Fruit fly (Drosophila melanogaster) whole organism, embryonic: ENCODE measurements around the gene CG34163.
A peak's percentile ranks its signal among the peaks of the same experiment; 100 is the strongest.

Experiments
- Abd-B ChIP-seq: fragments of 200-800 bp; sonication (Bioruptor generic); optimal IDR thresholded peaks from 2 replicates; lab custom pipeline; 2018; ENCODE audit warnings: missing biosample characterization, mild to moderate bottlenecking, missing genetic modification characterization, moderate library complexity
- Ada2b ChIP-seq: fragments of 200-800 bp; sonication (Bioruptor generic); IDR thresholded peaks from 2 replicates; pipeline ENCODE4 v1.3.6; 2022; ENCODE audit warnings: missing biosample characterization, missing genetic modification characterization
- Asciz ChIP-seq: fragments of 200-800 bp; sonication (Bioruptor generic); optimal IDR thresholded peaks from 2 replicates; lab custom pipeline; 2017; ENCODE audit warnings: missing biosample characterization, mild to moderate bottlenecking, missing genetic modification characterization, missing genetic modification reagents
- CG10565 ChIP-seq: fragments of 200-800 bp; sonication (Bioruptor generic); optimal IDR thresholded peaks from 3 replicates; lab custom pipeline; 2016; ENCODE audit warnings: missing biosample characterization, mild to moderate bottlenecking, missing genetic modification characterization
- CG12155 ChIP-seq: fragments of 200-800 bp; sonication (Bioruptor generic); optimal IDR thresholded peaks from 3 replicates; lab custom pipeline; 2016; ENCODE audit warnings: missing biosample characterization, missing genetic modification characterization
- CG15514 ChIP-seq: fragments of 200-800 bp; sonication (Bioruptor generic); optimal IDR thresholded peaks from 3 replicates; lab custom pipeline; 2017; ENCODE audit warnings: missing biosample characterization, missing genetic modification characterization, mild to moderate bottlenecking, moderate library complexity, missing genetic modification reagents
- CG16815 ChIP-seq: fragments of 200-800 bp; sonication (Bioruptor generic); optimal IDR thresholded peaks from 3 replicates; lab custom pipeline; 2017; ENCODE audit warnings: missing biosample characterization, mild to moderate bottlenecking, missing genetic modification characterization
- CG16863 ChIP-seq: fragments of 200-800 bp; sonication (Bioruptor generic); optimal IDR thresholded peaks from 3 replicates; lab custom pipeline; 2016; ENCODE audit warnings: missing biosample characterization, missing genetic modification characterization
- CG17328 ChIP-seq: fragments of 200-800 bp; sonication (Bioruptor generic); IDR thresholded peaks from 2 replicates; pipeline ENCODE4 v1.3.6; 2022; ENCODE audit warnings: missing biosample characterization, missing genetic modification characterization
- CG17361 ChIP-seq: fragments of 200-800 bp; sonication (Bioruptor generic); IDR thresholded peaks from 3 replicates; pipeline ENCODE4 v1.3.6; 2022; ENCODE audit warnings: missing biosample characterization, missing genetic modification characterization
- CG18599 ChIP-seq: fragments of 200-800 bp; sonication (Bioruptor generic); optimal IDR thresholded peaks from 3 replicates; lab custom pipeline; 2017; ENCODE audit warnings: missing biosample characterization, missing genetic modification characterization, mild to moderate bottlenecking, moderate library complexity, missing genetic modification reagents
- CG31388 ChIP-seq: fragments of 200-800 bp; sonication (Bioruptor generic); optimal IDR thresholded peaks from 2 replicates; lab custom pipeline; 2016; ENCODE audit warnings: missing biosample characterization, missing genetic modification characterization
- CG3838 ChIP-seq: fragments of 200-800 bp; sonication (Bioruptor generic); optimal IDR thresholded peaks from 3 replicates; lab custom pipeline; 2016; ENCODE audit warnings: missing biosample characterization, missing genetic modification characterization
- CG5180 ChIP-seq: fragments of 200-800 bp; sonication (Bioruptor generic); optimal IDR thresholded peaks from 3 replicates; lab custom pipeline; 2017; ENCODE audit warnings: missing biosample characterization, missing genetic modification characterization, mild to moderate bottlenecking, moderate library complexity, missing genetic modification reagents
- CG6765 ChIP-seq: fragments of 200-800 bp; sonication (Bioruptor generic); optimal IDR thresholded peaks from 3 replicates; lab custom pipeline; 2017; ENCODE audit warnings: missing biosample characterization, mild to moderate bottlenecking, missing genetic modification characterization
- CG7372 ChIP-seq: fragments of 200-800 bp; sonication (Bioruptor generic); IDR thresholded peaks from 2 replicates; pipeline ENCODE4 v1.3.6; 2022; ENCODE audit warnings: missing biosample characterization, missing genetic modification characterization
- CG7786 ChIP-seq: fragments of 200-800 bp; sonication (Bioruptor generic); optimal IDR thresholded peaks from 2 replicates; lab custom pipeline; 2016; ENCODE audit warnings: missing biosample characterization, missing genetic modification characterization
- CG7839 ChIP-seq: fragments of 200-800 bp; sonication (Bioruptor generic); optimal IDR thresholded peaks from 3 replicates; lab custom pipeline; 2018; ENCODE audit warnings: missing biosample characterization, mild to moderate bottlenecking, missing genetic modification characterization, moderate library complexity
- CrebB ChIP-seq: fragments of 200-800 bp; sonication (Bioruptor generic); optimal IDR thresholded peaks from 3 replicates; lab custom pipeline; 2018; ENCODE audit warnings: missing biosample characterization, mild to moderate bottlenecking, missing genetic modification characterization
- Dek ChIP-seq: fragments of 200-800 bp; sonication (Bioruptor generic); optimal IDR thresholded peaks from 3 replicates; lab custom pipeline; 2019; ENCODE audit warnings: missing biosample characterization, mild to moderate bottlenecking, missing genetic modification characterization, moderate library complexity
- Fer1 ChIP-seq: fragments of 200-800 bp; sonication (Bioruptor generic); optimal IDR thresholded peaks from 2 replicates; lab custom pipeline; 2017; ENCODE audit warnings: missing biosample characterization, mild to moderate bottlenecking, missing genetic modification characterization
- Lpt ChIP-seq: fragments of >200 bp; optimal IDR thresholded peaks from 2 replicates; lab custom pipeline; 2018; ENCODE audit warnings: missing biosample characterization, missing genetic modification characterization
- Neu2 ChIP-seq: fragments of 200-800 bp; sonication (Bioruptor generic); optimal IDR thresholded peaks from 3 replicates; lab custom pipeline; 2016; ENCODE audit warnings: missing biosample characterization, missing genetic modification characterization, borderline replicate concordance
- Oaz ChIP-seq: fragments of 200-800 bp; sonication (Bioruptor generic); IDR thresholded peaks from 2 replicates; pipeline ENCODE4 v1.3.6; 2022; ENCODE audit warnings: missing biosample characterization, missing genetic modification characterization
- Sin3A ChIP-seq: fragments of >200 bp; optimal IDR thresholded peaks from 2 replicates; lab custom pipeline; 2018
- Stat92E ChIP-seq, 3 experiments: fragments of >200 bp in 2 of 3; fragments of 200-800 bp in 1 of 3; sonication (Bioruptor generic) in 1 of 3; optimal IDR thresholded peaks; 2 replicates each; lab custom pipeline; 2017 to 2019; ENCODE audit warnings: missing biosample characterization in 3 of 3, missing genetic modification characterization in 3 of 3, mild to moderate bottlenecking in 1 of 3, moderate library complexity in 1 of 3
- Vsx1 ChIP-seq: fragments of 200-800 bp; sonication (Bioruptor generic); optimal IDR thresholded peaks from 2 replicates; lab custom pipeline; 2017; ENCODE audit warnings: missing biosample characterization, mild to moderate bottlenecking, missing genetic modification characterization, missing genetic modification reagents
- YL-1 ChIP-seq: fragments of 200-800 bp; sonication (Bioruptor generic); optimal IDR thresholded peaks from 3 replicates; lab custom pipeline; 2017; ENCODE audit warnings: missing biosample characterization, mild to moderate bottlenecking, missing genetic modification characterization
- az2 ChIP-seq: fragments of 200-800 bp; sonication (Bioruptor generic); optimal IDR thresholded peaks from 3 replicates; lab custom pipeline; 2016; ENCODE audit warnings: missing biosample characterization, missing genetic modification characterization
- chm ChIP-seq: fragments of 200-800 bp; sonication (Bioruptor generic); IDR thresholded peaks from 2 replicates; pipeline ENCODE4 v1.3.6; 2022; ENCODE audit warnings: missing biosample characterization, missing genetic modification characterization
- dpn ChIP-seq, 2 experiments: fragments of 200-800 bp; sonication (Bioruptor generic); optimal IDR thresholded peaks; 3 replicates each; lab custom pipeline; 2016; ENCODE audit warnings: missing biosample characterization in 2 of 2, missing genetic modification characterization in 2 of 2
- ems ChIP-seq: fragments of 200-800 bp; sonication (Bioruptor generic); optimal IDR thresholded peaks from 3 replicates; lab custom pipeline; 2016; ENCODE audit warnings: missing biosample characterization, missing genetic modification characterization
- eve ChIP-seq, 2 experiments: fragments of >200 bp; optimal IDR thresholded peaks; 2 replicates each; lab custom pipeline; 2017; ENCODE audit warnings: missing biosample characterization in 2 of 2, missing genetic modification characterization in 2 of 2
- fd64A ChIP-seq: fragments of 200-800 bp; sonication (Bioruptor generic); optimal IDR thresholded peaks from 3 replicates; lab custom pipeline; 2018; ENCODE audit warnings: missing biosample characterization, mild to moderate bottlenecking, missing genetic modification characterization
- fd96Cb ChIP-seq: fragments of 200-800 bp; sonication (Bioruptor generic); optimal IDR thresholded peaks from 2 replicates; lab custom pipeline; 2018; ENCODE audit warnings: missing biosample characterization, mild to moderate bottlenecking, missing genetic modification characterization, moderate library complexity
- jigr1 ChIP-seq: fragments of 200-800 bp; sonication (Bioruptor generic); IDR thresholded peaks from 3 replicates; pipeline ENCODE4 v1.3.6; 2022; ENCODE audit warnings: missing biosample characterization, missing genetic modification characterization
- lmd ChIP-seq: fragments of 200-800 bp; sonication (Bioruptor generic); IDR thresholded peaks from 2 replicates; pipeline ENCODE4 v1.3.6; 2022; ENCODE audit warnings: missing biosample characterization, missing genetic modification characterization
- nerfin-1 ChIP-seq: fragments of 200-800 bp; sonication (Bioruptor generic); optimal IDR thresholded peaks from 3 replicates; lab custom pipeline; 2019; ENCODE audit warnings: missing biosample characterization, mild to moderate bottlenecking, missing genetic modification characterization, moderate library complexity
- nerfin-2 ChIP-seq: fragments of 200-800 bp; sonication (Bioruptor generic); IDR thresholded peaks from 2 replicates; pipeline ENCODE4 v1.3.6; 2022; ENCODE audit warnings: missing biosample characterization, missing genetic modification characterization; ENCODE audit not compliant: partially characterized antibody
- odd ChIP-seq: fragments of 200-800 bp; sonication (Bioruptor generic); optimal IDR thresholded peaks from 2 replicates; lab custom pipeline; 2017; ENCODE audit warnings: missing biosample characterization, mild to moderate bottlenecking, missing genetic modification characterization
- pan ChIP-seq, 4 experiments: fragments of >200 bp in 3 of 4; fragments of 200-800 bp in 1 of 4; sonication (Bioruptor generic) in 1 of 4; optimal IDR thresholded peaks in 3 of 4; IDR thresholded peaks in 1 of 4; 2 replicates each; pipeline versions ENCODE4 v1.3.6 to Lab custom; 2017 to 2022; ENCODE audit warnings: missing biosample characterization in 2 of 4, missing genetic modification characterization in 2 of 4, mixed read lengths in 1 of 4
- pb ChIP-seq: fragments of 200-800 bp; sonication (Bioruptor generic); optimal IDR thresholded peaks from 3 replicates; lab custom pipeline; 2016; ENCODE audit warnings: missing biosample characterization, missing genetic modification characterization
- pros ChIP-seq: fragments of 200-800 bp; sonication (Bioruptor generic); optimal IDR thresholded peaks from 3 replicates; lab custom pipeline; 2019; ENCODE audit warnings: missing biosample characterization, mild to moderate bottlenecking, missing genetic modification characterization, moderate library complexity
- pum ChIP-seq: fragments of 200-800 bp; sonication (Bioruptor generic); optimal IDR thresholded peaks from 2 replicates; lab custom pipeline; 2016; ENCODE audit warnings: missing biosample characterization, missing genetic modification characterization
- rib ChIP-seq: fragments of 200-800 bp; sonication (Bioruptor generic); IDR thresholded peaks from 2 replicates; pipeline ENCODE4 v1.3.6; 2022; ENCODE audit warnings: missing biosample characterization, missing genetic modification characterization
- seq ChIP-seq: fragments of 200-800 bp; sonication (Bioruptor generic); IDR thresholded peaks from 2 replicates; pipeline ENCODE4 v1.3.6; 2022; ENCODE audit warnings: missing biosample characterization, missing genetic modification characterization
- sisA ChIP-seq: fragments of 200-800 bp; sonication (Bioruptor generic); IDR thresholded peaks from 2 replicates; pipeline ENCODE4 v1.3.6; 2022; ENCODE audit warnings: missing biosample characterization, missing genetic modification characterization
- unpg ChIP-seq: fragments of 200-800 bp; sonication (Bioruptor generic); optimal IDR thresholded peaks from 3 replicates; lab custom pipeline; 2018; ENCODE audit warnings: missing biosample characterization, mild to moderate bottlenecking, missing genetic modification characterization, moderate library complexity
- zen ChIP-seq: fragments of 200-800 bp; sonication (Bioruptor generic); optimal IDR thresholded peaks from 3 replicates; lab custom pipeline; 2018; ENCODE audit warnings: missing biosample characterization, mild to moderate bottlenecking, missing genetic modification characterization, moderate library complexity
- zen2 ChIP-seq: fragments of 200-800 bp; sonication (Bioruptor generic); IDR thresholded peaks from 3 replicates; pipeline ENCODE4 v1.3.6; 2022; ENCODE audit warnings: missing biosample characterization, missing genetic modification characterization; ENCODE audit not compliant: partially characterized antibody

The CG34163 gene

dm6 chr2L:11949917-11950316 lies 38.2 kb upstream of the CG34163 start (continued):
- TF ChIP-seq CG18599 (GFP tag; lab: Kevin White, UChicago): no peak
- no peak for TF ChIP-seq CG15514
- no peak for TF ChIP-seq fd64A
- TF ChIP-seq Asciz (GFP tag; lab: Kevin White, UChicago): no peak
- TF ChIP-seq eve (GFP tag; optimal IDR thresholded peaks at IDR 0.05; lab: Kevin White, UChicago): peak; percentile 30 to 53
- TF ChIP-seq sisA (GFP tag; lab: Robert Waterston, UW): peak; percentile 56
- TF ChIP-seq jigr1 (GFP tag; lab: Robert Waterston, UW): no peak
- no peak for TF ChIP-seq CrebB (tag; lab: Kevin White, UChicago)
- TF ChIP-seq CG16863: no peak
- TF ChIP-seq CG12155 (GFP tag; lab: Kevin White, UChicago): peak; percentile 6
- TF ChIP-seq pan (optimal IDR thresholded peaks at IDR 0.05; lab: Kevin White, UChicago): no peak
- peak in 1 of 2 experiments; percentile 34 for TF ChIP-seq pan (GFP tag; optimal IDR thresholded peaks at IDR 0.05 in 1 of 2, IDR thresholded peaks at IDR 0.05 in 1 of 2)
- TF ChIP-seq lmd (GFP tag; lab: Robert Waterston, UW): peak; percentile 52
- TF ChIP-seq CG16815 (GFP tag; lab: Kevin White, UChicago): peak; percentile 0
- TF ChIP-seq ems (GFP tag; lab: Kevin White, UChicago): no peak
- TF ChIP-seq dpn (GFP tag; optimal IDR thresholded peaks at IDR 0.05; lab: Kevin White, UChicago): peak; percentile 23 to 30
- TF ChIP-seq Stat92E (GFP tag; optimal IDR thresholded peaks at IDR 0.05; lab: Kevin White, UChicago): no peak
- no peak for TF ChIP-seq nerfin-1 (tag; lab: Kevin White, UChicago)
- TF ChIP-seq Fer1 (GFP tag; lab: Kevin White, UChicago): no peak
- TF ChIP-seq Neu2 (GFP tag; lab: Kevin White, UChicago): no peak
- peak; percentile 55 for TF ChIP-seq CG7839 (tag; lab: Kevin White, UChicago)
- TF ChIP-seq CG5180 (GFP tag; lab: Kevin White, UChicago): no peak
- no peak for TF ChIP-seq pb (GFP tag; lab: Kevin White, UChicago)
- peak; percentile 62 for TF ChIP-seq zen (tag; lab: Kevin White, UChicago)
- TF ChIP-seq pum (GFP tag; lab: Kevin White, UChicago): peak; percentile 11
- no peak for TF ChIP-seq CG7372 (GFP tag; lab: Robert Waterston, UW)
- no peak for TF ChIP-seq CG10565 (GFP tag; lab: Kevin White, UChicago)
- no peak for TF ChIP-seq Ada2b (GFP tag; lab: Robert Waterston, UW)
- no peak for TF ChIP-seq Lpt (GFP tag; lab: Kevin White, UChicago)
- no peak for TF ChIP-seq CG6765 (GFP tag; lab: Kevin White, UChicago)
- TF ChIP-seq YL-1: no peak
- TF ChIP-seq rib (GFP tag; lab: Robert Waterston, UW): no peak
- no peak for TF ChIP-seq pros (GFP tag; lab: Kevin White, UChicago)
- no peak for TF ChIP-seq Sin3A (lab: Kevin White, UChicago)
- no peak for TF ChIP-seq Vsx1
- TF ChIP-seq CG31388 (GFP tag; lab: Kevin White, UChicago): no peak
- TF ChIP-seq zen2 (GFP tag; lab: Robert Waterston, UW): no peak
- no peak for TF ChIP-seq Oaz (GFP tag; lab: Robert Waterston, UW)
- no peak for TF ChIP-seq Abd-B (GFP tag; lab: Kevin White, UChicago)
- TF ChIP-seq fd96Cb (tag; lab: Kevin White, UChicago): peak; percentile 44
- no peak for TF ChIP-seq CG3838 (GFP tag; lab: Kevin White, UChicago)
- no peak for TF ChIP-seq CG7786 (GFP tag; lab: Kevin White, UChicago)
- no peak for TF ChIP-seq Dek (tag; lab: Kevin White, UChicago)
- no peak for TF ChIP-seq odd (GFP tag; lab: Kevin White, UChicago)
- no peak for TF ChIP-seq nerfin-2
- 0 out of 2 replicates have a peak, but pooled peaks have one; percentile 36 for TF ChIP-seq chm
- TF ChIP-seq az2 (GFP tag; lab: Kevin White, UChicago): peak; percentile 46
- peak; percentile 56 for TF ChIP-seq unpg (GFP tag; lab: Kevin White, UChicago)
- no peak for TF ChIP-seq seq (GFP tag; lab: Robert Waterston, UW)
- TF ChIP-seq CG17361 (GFP tag; lab: Robert Waterston, UW): 0 out of 3 replicates have a peak, but pooled peaks have one; percentile 23
- peak; percentile 68 for TF ChIP-seq CG17328
